Fruit fly (Drosophila melanogaster): ENCODE measurements around the gene kto.

The kto gene

dm6 chr3L:19805895-19806294, 30.5 kb upstream of the kto start, which contains the start of gene CG34116 (continued):
- no peak for TF ChIP-seq CG16815 (GFP tag; optimal IDR thresholded peaks at IDR 0.05)
- TF ChIP-seq CG10321 (GFP tag; IDR thresholded peaks at IDR 0.05), result no peak
- TF ChIP-seq CG3726 (GFP tag; IDR thresholded peaks at IDR 0.05), result no peak
- no peak for TF ChIP-seq sim (GFP tag; IDR thresholded peaks at IDR 0.05)
- no peak for TF ChIP-seq CG12236 (GFP tag; optimal IDR thresholded peaks at IDR 0.05)
- TF ChIP-seq CG1529 (GFP tag; optimal IDR thresholded peaks at IDR 0.05), result no peak
- peak; percentile 71 for TF ChIP-seq CG13287 (GFP tag; IDR thresholded peaks at IDR 0.05; ENCODE audit: partially characterized antibody)
- no peak for TF ChIP-seq ftz-f1 (GFP tag; optimal IDR thresholded peaks at IDR 0.05)
- peak; percentile 61 for TF ChIP-seq CG16813 (GFP tag; IDR thresholded peaks at IDR 0.05; ENCODE audit: partially characterized antibody)
- no peak for TF ChIP-seq Camta (GFP tag; optimal IDR thresholded peaks at IDR 0.05)
- no peak for TF ChIP-seq CG4282 (GFP tag; optimal IDR thresholded peaks at IDR 0.05)
- no peak for TF ChIP-seq gt (GFP tag; IDR thresholded peaks at IDR 0.05)
- TF ChIP-seq cg (GFP tag; optimal IDR thresholded peaks at IDR 0.05), result peak; percentile 7
- TF ChIP-seq Max (GFP tag; optimal IDR thresholded peaks at IDR 0.05), result no peak
- no peak for TF ChIP-seq CG1647 (GFP tag; optimal IDR thresholded peaks at IDR 0.05)
- TF ChIP-seq CG5245 (GFP tag; optimal IDR thresholded peaks at IDR 0.05), result no peak
- no peak for TF ChIP-seq CG2712 (tag; optimal IDR thresholded peaks at IDR 0.05)
- TF ChIP-seq fd64A (GFP tag; optimal IDR thresholded peaks at IDR 0.05), result no peak
- TF ChIP-seq CG1233 (GFP tag; optimal IDR thresholded peaks at IDR 0.05), result no peak
- no peak for TF ChIP-seq gcm2 (GFP tag; optimal IDR thresholded peaks at IDR 0.05)
- TF ChIP-seq CG1832 (GFP tag; optimal IDR thresholded peaks at IDR 0.05), result no peak
- TF ChIP-seq tna (GFP tag; IDR thresholded peaks at IDR 0.05; ENCODE audit: partially characterized antibody), result peak; percentile 55; the same call in 1 of the 2 replicates
- TF ChIP-seq ase (GFP tag; IDR thresholded peaks at IDR 0.05), result no peak
- no peak for TF ChIP-seq CG12071 (GFP tag; optimal IDR thresholded peaks at IDR 0.05)
- no peak for TF ChIP-seq ab (GFP tag; optimal IDR thresholded peaks at IDR 0.05)
- TF ChIP-seq Gug (GFP tag; IDR thresholded peaks at IDR 0.05), result no peak
- TF ChIP-seq CG18011 (GFP tag; optimal IDR thresholded peaks at IDR 0.05), result no peak
- no peak for TF ChIP-seq kah (GFP tag; optimal IDR thresholded peaks at IDR 0.05)
- no peak for TF ChIP-seq CG6813 (GFP tag; optimal IDR thresholded peaks at IDR 0.05)
- TF ChIP-seq MBD-R2 (GFP tag; IDR thresholded peaks at IDR 0.05), result peak; percentile 61; the same call in 1 of the 2 replicates
- no peak for TF ChIP-seq ems (GFP tag; optimal IDR thresholded peaks at IDR 0.05)
- TF ChIP-seq mam (GFP tag; optimal IDR thresholded peaks at IDR 0.05), result no peak
- peak; percentile 73 for TF ChIP-seq bbx (GFP tag; IDR thresholded peaks at IDR 0.05; ENCODE audit: partially characterized antibody)
- no peak for TF ChIP-seq crc (GFP tag; optimal IDR thresholded peaks at IDR 0.05)
- no peak for TF ChIP-seq Trl (optimal IDR thresholded peaks at IDR 0.05)
- no peak for TF ChIP-seq Trl (GFP tag; optimal IDR thresholded peaks at IDR 0.05)
- TF ChIP-seq wdn (GFP tag; IDR thresholded peaks at IDR 0.05), result no peak
- no peak for TF ChIP-seq psq (GFP tag; optimal IDR thresholded peaks at IDR 0.05)
- TF ChIP-seq Chrac-16 (GFP tag; optimal IDR thresholded peaks at IDR 0.05), result no peak
- TF ChIP-seq stwl (tag; optimal IDR thresholded peaks at IDR 0.05), result peak; percentile 28
- no peak for TF ChIP-seq zen (tag; optimal IDR thresholded peaks at IDR 0.05)
- no peak for TF ChIP-seq p53 (GFP tag; optimal IDR thresholded peaks at IDR 0.05)
- no peak for TF ChIP-seq CG10366 (GFP tag; IDR thresholded peaks at IDR 0.05)
- no peak for TF ChIP-seq CG3065 (GFP tag; optimal IDR thresholded peaks at IDR 0.05)
- TF ChIP-seq tap (tag; optimal IDR thresholded peaks at IDR 0.05), result no peak
- no peak for TF ChIP-seq CG11085 (GFP tag; IDR thresholded peaks at IDR 0.05)
- TF ChIP-seq bab2 (GFP tag; optimal IDR thresholded peaks at IDR 0.05), result no peak
- TF ChIP-seq tll (GFP tag; optimal IDR thresholded peaks at IDR 0.05), result no peak
- no peak for TF ChIP-seq eve (GFP tag; optimal IDR thresholded peaks at IDR 0.05)
- no peak for TF ChIP-seq tin (GFP tag; optimal IDR thresholded peaks at IDR 0.05)
- TF ChIP-seq cas (GFP tag; IDR thresholded peaks at IDR 0.05), result no peak
- TF ChIP-seq CG3281 (GFP tag; optimal IDR thresholded peaks at IDR 0.05), result no peak
- no peak for TF ChIP-seq Mes4 (GFP tag; optimal IDR thresholded peaks at IDR 0.05)

Measured in whole organism, embryonic.